Worm (Caenorhabditis elegans): Measurements from ENCODE around the gene col-177.

Gene col-177

ce11 chrX:10982051-10982450 lies 19.6 kb downstream of the col-177 start, which contains the start of gene ver-4:
TSS of gene ver-4 (plus strand) at chrX:10982351.
- TF ChIP-seq F52B5.7 (tag; optimal IDR thresholded peaks at IDR 0.05), result no peak
- no peak for TF ChIP-seq tbp1 (GFP tag; optimal IDR thresholded peaks at IDR 0.05)
- no peak for TF ChIP-seq nhr-80 (tag; optimal IDR thresholded peaks at IDR 0.05)
- TF ChIP-seq F33H1.4 (GFP tag; IDR thresholded peaks at IDR 0.05), result no peak
- TF ChIP-seq ets-4 (GFP tag; optimal IDR thresholded peaks at IDR 0.05), result no peak

DNA sequence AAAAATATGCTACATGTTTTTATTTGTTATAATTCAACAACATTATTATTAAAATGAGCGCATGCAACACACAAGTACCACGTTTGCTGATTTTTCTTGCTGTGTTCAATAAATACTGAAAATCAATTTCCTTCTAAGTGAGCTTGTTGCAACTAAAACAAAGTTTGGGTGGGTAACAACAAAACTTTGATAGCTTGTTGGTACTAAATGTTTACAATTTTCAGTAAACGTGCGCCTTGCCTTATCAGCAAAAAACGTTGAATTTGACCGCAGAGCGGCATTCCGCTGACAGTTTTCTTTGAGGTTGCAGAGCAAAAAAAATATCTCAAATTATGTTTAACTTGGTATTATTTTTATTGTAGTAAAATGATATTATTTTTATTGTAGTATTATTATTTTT lies 20.3 kb downstream of the col-177 start:
- no peak for TF ChIP-seq B0336.3 (GFP tag; IDR thresholded peaks at IDR 0.05)
- peak; percentile 10 for TF ChIP-seq nhr-80 (tag; optimal IDR thresholded peaks at IDR 0.05)

- TF ChIP-seq Y67H2A.10 (GFP tag; conservative IDR thresholded peaks at IDR 0.05), result no peak
- TF ChIP-seq cebp-1 (GFP tag; IDR thresholded peaks at IDR 0.05), result no peak
- no peak for TF ChIP-seq cebp-1 (tag; optimal IDR thresholded peaks at IDR 0.05)
- TF ChIP-seq sdz-38 (tag; optimal IDR thresholded peaks at IDR 0.05), result no peak
- no peak for TF ChIP-seq F57A8.1 (GFP tag; optimal IDR thresholded peaks at IDR 0.05)
- TF ChIP-seq B0035.1 (tag; optimal IDR thresholded peaks at IDR 0.05), result no peak
- no peak for TF ChIP-seq cebp-2 (GFP tag; IDR thresholded peaks at IDR 0.05)
- TF ChIP-seq B0336.3 (GFP tag; IDR thresholded peaks at IDR 0.05), result no peak
- no peak for TF ChIP-seq nfyb-1 (GFP tag; IDR thresholded peaks at IDR 0.05)
- TF ChIP-seq xnd-1 (tag; optimal IDR thresholded peaks at IDR 0.05), result no peak
- TF ChIP-seq F49E8.2 (tag; optimal IDR thresholded peaks at IDR 0.05; ENCODE audit: insufficient read depth), result no peak
- TF ChIP-seq D2030.7 (GFP tag; IDR thresholded peaks at IDR 0.05), result no peak
- no peak for TF ChIP-seq Y56A3A.18 (GFP tag; IDR thresholded peaks at IDR 0.05)
- TF ChIP-seq F57C9.4 (tag; optimal IDR thresholded peaks at IDR 0.05), result no peak
- no peak for TF ChIP-seq ztf-22 (GFP tag; optimal IDR thresholded peaks at IDR 0.05)
- no peak for TF ChIP-seq madf-3 (GFP tag; IDR thresholded peaks at IDR 0.05)
- TF ChIP-seq akir-1 (GFP tag; optimal IDR thresholded peaks at IDR 0.05), result no peak
- no peak for TF ChIP-seq die-1 (tag; optimal IDR thresholded peaks at IDR 0.05)
- no peak for TF ChIP-seq Y53F4B.3 (GFP tag; IDR thresholded peaks at IDR 0.05)
- TF ChIP-seq snpc-4 (GFP tag; optimal IDR thresholded peaks at IDR 0.05), result no peak
- no peak for TF ChIP-seq snpc-4 (tag; optimal IDR thresholded peaks at IDR 0.05)
Measured at ce11 chrX:10979186-10979585, 22.5 kb downstream of the col-177 start, which contains the start of gene pxn-2. TSS of gene pxn-2 (minus strand) at chrX:10979286.

- TF ChIP-seq ceh-27 (GFP tag; optimal IDR thresholded peaks at IDR 0.05), result no peak
Measured at ce11 chrX:10976447-10977196, 25.0 kb downstream of the col-177 start.

ce11 chrX:10971118-10971517 lies 30.5 kb downstream of the col-177 start:
- TF ChIP-seq ztf-26 (tag; optimal IDR thresholded peaks at IDR 0.05) (no peak), Y53F4B.3 (GFP tag; IDR thresholded peaks at IDR 0.05) (no peak), bed-1 (GFP tag; IDR thresholded peaks at IDR 0.05) (no peak), nhr-80 (tag; optimal IDR thresholded peaks at IDR 0.05) (no peak), madf-10 (tag; optimal IDR thresholded peaks at IDR 0.05) (no peak), pha-4 (tag; optimal IDR thresholded peaks at IDR 0.05) (no peak), aptf-3 (GFP tag; IDR thresholded peaks at IDR 0.05) (no peak), hlh-12 (tag; optimal IDR thresholded peaks at IDR 0.05) (no peak), hlh-26 (GFP tag; conservative IDR thresholded peaks at IDR 0.05) (no peak), sdz-38 (tag; optimal IDR thresholded peaks at IDR 0.05) (no peak), efl-1 (GFP tag; optimal IDR thresholded peaks at IDR 0.05) (no peak), let-526 (GFP tag; IDR thresholded peaks at IDR 0.05) (no peak), gei-17 (GFP tag; optimal IDR thresholded peaks at IDR 0.05) (no peak)
